Worm (Caenorhabditis elegans): ENCODE data around the gene T17A3.12.
A peak's percentile ranks its signal among the peaks of the same experiment; 100 is the strongest.

The T17A3.12 gene

ce11 chrIII:131627-132026, 13.4 kb downstream of the T17A3.12 start (continued):
- TF ChIP-seq lin-15B (tag; optimal IDR thresholded peaks at IDR 0.05) (peak; percentile 61), mdl-1 (tag; optimal IDR thresholded peaks at IDR 0.05) (no peak), vab-15 (tag; optimal IDR thresholded peaks at IDR 0.05) (peak; percentile 89), unc-30 (tag; optimal IDR thresholded peaks at IDR 0.05) (no peak), snpc-4 (tag; optimal IDR thresholded peaks at IDR 0.05) (peak; percentile 16), nhr-76 (tag; optimal IDR thresholded peaks at IDR 0.05) (no peak), nhr-47 (tag; optimal IDR thresholded peaks at IDR 0.05) (peak; percentile 55), nhr-84 (tag; optimal IDR thresholded peaks at IDR 0.05) (no peak), lir-3 (tag; optimal IDR thresholded peaks at IDR 0.05; ENCODE audit: poor library complexity) (peak; percentile 34), ama-1 (optimal IDR thresholded peaks at IDR 0.05) (no peak), aly-2 (tag; optimal IDR thresholded peaks at IDR 0.05) (no peak), tbx-2 (tag; optimal IDR thresholded peaks at IDR 0.05) (peak; percentile 9), blmp-1 (tag; optimal IDR thresholded peaks at IDR 0.05) (peak; percentile 42), nhr-11 (tag; optimal IDR thresholded peaks at IDR 0.05) (no peak), elt-3 (tag; optimal IDR thresholded peaks at IDR 0.05) (no peak), mef-2 (tag; optimal IDR thresholded peaks at IDR 0.05) (no peak), isw-1 (GFP tag; IDR thresholded peaks at IDR 0.05) (no peak; the same call in 1 of the 2 replicates), jun-1 (tag; optimal IDR thresholded peaks at IDR 0.05) (no peak), swsn-7 (tag; optimal IDR thresholded peaks at IDR 0.05) (peak; percentile 50), lsy-2 (tag; optimal IDR thresholded peaks at IDR 0.05) (peak; percentile 64 to 82), ztf-4 (tag; optimal IDR thresholded peaks at IDR 0.05) (no peak), lin-35 (GFP tag; optimal IDR thresholded peaks at IDR 0.05) (peak; percentile 68 to 72), grh-1 (GFP tag; IDR thresholded peaks at IDR 0.05) (no peak), unc-98 (GFP tag; IDR thresholded peaks at IDR 0.05) (no peak), sup-37 (GFP tag; optimal IDR thresholded peaks at IDR 0.05) (no peak), aha-1 (tag; optimal IDR thresholded peaks at IDR 0.05) (no peak), fkh-8 (tag; optimal IDR thresholded peaks at IDR 0.05) (peak; percentile 56), tlp-1 (tag; optimal IDR thresholded peaks at IDR 0.05) (no peak), egl-13 (tag; optimal IDR thresholded peaks at IDR 0.05) (no peak), efl-1 (optimal IDR thresholded peaks at IDR 0.05) (peak; percentile 65 to 67), efl-1 (GFP tag; optimal IDR thresholded peaks at IDR 0.05 in 1 of 2) (peak; percentile 64 to 94), unc-86 (tag; optimal IDR thresholded peaks at IDR 0.05) (peak; percentile 15), nhr-71 (tag; optimal IDR thresholded peaks at IDR 0.05) (peak; percentile 61), nhr-20 (tag; optimal IDR thresholded peaks at IDR 0.05) (peak; percentile 37), sox-4 (tag; optimal IDR thresholded peaks at IDR 0.05) (no peak), egl-27 (tag; optimal IDR thresholded peaks at IDR 0.05) (no peak), ceh-63 (GFP tag; optimal IDR thresholded peaks at IDR 0.05) (no peak), dpl-1 (GFP tag; optimal IDR thresholded peaks at IDR 0.05) (peak; percentile 32 to 72 (median 60)), nhr-28 (tag; optimal IDR thresholded peaks at IDR 0.05) (no peak), unc-130 (tag; optimal IDR thresholded peaks at IDR 0.05) (peak; percentile 27), hpl-2 (GFP tag; optimal IDR thresholded peaks at IDR 0.05) (no peak), rnt-1 (tag; optimal IDR thresholded peaks at IDR 0.05) (peak; percentile 42), elt-2 (tag; optimal IDR thresholded peaks at IDR 0.05) (peak; percentile 1), pqm-1 (tag; optimal IDR thresholded peaks at IDR 0.05) (no peak), ceh-82 (tag; optimal IDR thresholded peaks at IDR 0.05) (peak in 2 of 3 experiments; percentile 2 to 70), ces-1 (GFP tag; optimal IDR thresholded peaks at IDR 0.05) (no peak), nhr-19 (GFP tag; conservative IDR thresholded peaks at IDR 0.05) (peak; percentile 15; the same call in 1 of the 2 replicates), lin-13 (GFP tag; optimal IDR thresholded peaks at IDR 0.05) (peak; percentile 53), xbp-1 (tag; optimal IDR thresholded peaks at IDR 0.05) (peak; percentile 44), snu-23 (GFP tag; optimal IDR thresholded peaks at IDR 0.05) (peak; percentile 64), alr-1 (tag; optimal IDR thresholded peaks at IDR 0.05; ENCODE audit: borderline replicate concordance) (no peak), hlh-4 (tag; optimal IDR thresholded peaks at IDR 0.05) (no peak), ceh-8 (GFP tag; optimal IDR thresholded peaks at IDR 0.05) (no peak), C34B4.2 (tag; optimal IDR thresholded peaks at IDR 0.05) (no peak)

Measured in whole organism, L1 larva.